Fruit fly (Drosophila melanogaster): ENCODE results near the gene CG10553.

dm6 chr3R:25321681-25322080 is 3.8 kb upstream of the CG10553 start:
- TF ChIP-seq CG12605 (GFP tag; IDR thresholded peaks at IDR 0.05) (no peak), Ets98B (GFP tag; IDR thresholded peaks at IDR 0.05) (no peak), fd96Ca (GFP tag; IDR thresholded peaks at IDR 0.05) (no peak)
